Worm (Caenorhabditis elegans): ENCODE data around the gene pmpl-1.

The pmpl-1 gene

DNA sequence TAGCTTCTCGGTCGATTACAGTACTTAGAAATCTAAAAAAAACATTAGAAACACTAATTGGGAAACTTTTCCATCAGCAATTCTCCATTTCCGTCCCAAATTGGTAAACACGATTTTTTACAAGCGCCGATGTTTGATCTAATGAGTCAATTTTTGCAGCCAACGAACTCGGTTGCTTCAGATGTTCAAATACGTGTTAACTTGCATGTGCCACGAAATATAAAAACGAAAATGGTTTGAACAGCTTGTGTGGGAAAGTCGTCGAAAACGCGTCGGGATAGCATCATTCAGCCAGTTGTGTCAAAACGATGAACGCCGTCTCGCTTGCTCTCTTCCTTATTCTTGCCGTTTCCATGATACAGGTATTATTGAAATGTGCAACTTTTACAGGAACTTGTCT, 17.0 kb downstream of the pmpl-1 start, which contains the start of gene F35A5.2:
TSS of gene F35A5.2 (plus strand) at position 301 of the 400 bp plus-strand sequence.
- TF ChIP-seq Y67H2A.10 (GFP tag; conservative IDR thresholded peaks at IDR 0.05) (no peak), ceh-91 (GFP tag; IDR thresholded peaks at IDR 0.05) (no peak), hmg-20 (GFP tag; IDR thresholded peaks at IDR 0.05) (no peak), Y56A3A.18 (GFP tag; IDR thresholded peaks at IDR 0.05) (no peak), nhr-120 (GFP tag; IDR thresholded peaks at IDR 0.05) (no peak), egl-44 (GFP tag; IDR thresholded peaks at IDR 0.05) (no peak), B0336.3 (GFP tag; IDR thresholded peaks at IDR 0.05) (no peak), ztf-28 (GFP tag; IDR thresholded peaks at IDR 0.05) (no peak), F39B2.1 (GFP tag; IDR thresholded peaks at IDR 0.05) (no peak), zfh-2 (GFP tag; conservative IDR thresholded peaks at IDR 0.05) (no peak), rec-8 (tag; optimal IDR thresholded peaks at IDR 0.05) (no peak), snpc-1.1 (tag; optimal IDR thresholded peaks at IDR 0.05; ENCODE audit: insufficient read depth) (no peak)

DNA sequence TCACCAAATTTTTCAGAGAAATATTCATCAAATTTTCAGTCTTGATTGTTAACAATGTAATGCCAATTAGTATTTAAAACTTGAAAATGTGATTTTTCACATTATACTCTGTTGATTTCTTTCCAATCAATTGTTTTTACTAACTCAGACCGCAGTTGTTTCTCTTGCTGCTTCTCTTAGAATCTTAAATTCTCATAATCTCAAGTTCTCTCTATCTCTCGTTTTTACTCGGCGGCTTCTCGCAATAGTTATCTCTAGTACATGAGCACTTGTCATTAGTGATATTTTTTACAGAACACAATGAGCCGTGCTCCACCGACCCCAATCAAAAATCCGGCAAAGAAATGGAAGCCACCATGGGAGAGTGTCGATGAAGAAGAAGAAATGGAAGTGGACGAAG, 19.3 kb downstream of the pmpl-1 start, which contains the start of gene F35A5.1:
TSS of gene F35A5.1 (plus strand) at position 301 of the 400 bp plus-strand sequence.
- no peak for TF ChIP-seq F33H1.4 (GFP tag; IDR thresholded peaks at IDR 0.05)
- TF ChIP-seq ceh-40 (GFP tag; IDR thresholded peaks at IDR 0.05): no peak
- no peak for TF ChIP-seq xnd-1 (tag; optimal IDR thresholded peaks at IDR 0.05)
- no peak for TF ChIP-seq athp-1 (tag; optimal IDR thresholded peaks at IDR 0.05)
- no peak for TF ChIP-seq ztf-6 (GFP tag; IDR thresholded peaks at IDR 0.05)
- no peak for TF ChIP-seq somi-1 (GFP tag; optimal IDR thresholded peaks at IDR 0.05)
- no peak for TF ChIP-seq ceh-100 (GFP tag; IDR thresholded peaks at IDR 0.05)
- no peak for TF ChIP-seq lin-40 (tag; optimal IDR thresholded peaks at IDR 0.05)
- no peak for TF ChIP-seq cebp-1 (GFP tag; IDR thresholded peaks at IDR 0.05)
- no peak for TF ChIP-seq cebp-1 (tag; optimal IDR thresholded peaks at IDR 0.05)
- TF ChIP-seq zfh-2 (GFP tag; conservative IDR thresholded peaks at IDR 0.05): no peak
- TF ChIP-seq ceh-27 (GFP tag; optimal IDR thresholded peaks at IDR 0.05): no peak

DNA sequence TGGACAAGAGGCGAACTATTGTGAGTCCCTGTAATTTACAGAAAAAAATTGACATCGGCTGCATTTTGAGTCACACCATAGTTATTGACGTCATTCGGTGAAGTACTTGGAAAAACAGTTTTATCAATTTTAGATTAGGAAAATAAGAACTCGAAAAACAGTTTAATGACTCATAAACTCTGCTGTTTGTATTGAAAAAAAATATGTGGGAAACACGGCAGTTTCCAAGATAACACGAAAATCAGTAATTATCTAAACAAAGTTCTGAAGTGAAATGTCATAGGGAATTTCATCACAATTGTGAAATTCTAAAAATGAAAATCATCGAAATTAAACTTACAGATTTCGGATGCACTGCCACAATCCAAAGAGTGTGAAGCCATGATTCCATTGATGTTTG, 27.0 kb downstream of the pmpl-1 start:
- TF ChIP-seq unc-62 (GFP tag; optimal IDR thresholded peaks at IDR 0.05): peak; percentile 79
- no peak for TF ChIP-seq rcor-1 (GFP tag; IDR thresholded peaks at IDR 0.05)
- peak; percentile 35 for TF ChIP-seq nhr-80 (tag; optimal IDR thresholded peaks at IDR 0.05)
- TF ChIP-seq hmg-1.2 (GFP tag; IDR thresholded peaks at IDR 0.05): no peak
- no peak for TF ChIP-seq let-526 (GFP tag; IDR thresholded peaks at IDR 0.05)
- no peak for TF ChIP-seq Y79H2A.3 (GFP tag; conservative IDR thresholded peaks at IDR 0.05)
- no peak for TF ChIP-seq tbx-9 (tag; optimal IDR thresholded peaks at IDR 0.05; ENCODE audit: borderline replicate concordance)
- no peak for TF ChIP-seq cebp-1 (GFP tag; IDR thresholded peaks at IDR 0.05)
- peak; percentile 72 for TF ChIP-seq cebp-1 (tag; optimal IDR thresholded peaks at IDR 0.05)

DNA sequence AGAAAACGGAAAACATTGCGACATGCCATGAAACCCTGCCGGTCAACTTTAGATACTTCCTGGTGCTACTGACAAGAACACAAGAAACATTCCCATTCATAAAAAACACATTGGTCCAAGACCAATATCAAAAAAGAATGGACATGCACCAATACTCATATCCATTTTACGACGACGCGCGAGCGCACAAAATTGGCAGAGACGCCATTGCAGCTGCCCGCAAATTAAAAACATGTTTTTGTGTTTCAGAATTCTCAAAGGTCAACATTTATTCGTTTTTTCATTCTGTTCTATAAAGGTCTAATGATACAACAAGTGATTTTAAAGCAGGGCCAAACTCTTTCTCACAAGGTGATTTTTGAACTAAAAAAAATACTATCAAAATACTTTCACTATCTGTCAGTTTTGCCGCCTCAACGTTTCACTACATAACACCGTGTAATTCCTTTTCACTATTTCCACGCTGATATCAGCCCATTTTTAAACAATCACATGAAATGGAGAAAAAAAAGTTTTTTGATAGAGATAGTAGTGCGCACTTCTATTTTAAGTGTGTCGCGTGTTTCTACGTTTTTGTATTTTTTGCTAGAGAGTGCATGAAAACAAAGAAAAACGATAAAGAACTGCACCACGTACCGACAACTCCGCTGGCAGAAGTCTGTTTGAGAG, 31.2 kb downstream of the pmpl-1 start:
- TF ChIP-seq ZK185.1 (tag; optimal IDR thresholded peaks at IDR 0.05; ENCODE audit: poor library complexity, severe bottlenecking): no peak
- peak; percentile 35 for TF ChIP-seq nhr-80 (tag; optimal IDR thresholded peaks at IDR 0.05)

DNA sequence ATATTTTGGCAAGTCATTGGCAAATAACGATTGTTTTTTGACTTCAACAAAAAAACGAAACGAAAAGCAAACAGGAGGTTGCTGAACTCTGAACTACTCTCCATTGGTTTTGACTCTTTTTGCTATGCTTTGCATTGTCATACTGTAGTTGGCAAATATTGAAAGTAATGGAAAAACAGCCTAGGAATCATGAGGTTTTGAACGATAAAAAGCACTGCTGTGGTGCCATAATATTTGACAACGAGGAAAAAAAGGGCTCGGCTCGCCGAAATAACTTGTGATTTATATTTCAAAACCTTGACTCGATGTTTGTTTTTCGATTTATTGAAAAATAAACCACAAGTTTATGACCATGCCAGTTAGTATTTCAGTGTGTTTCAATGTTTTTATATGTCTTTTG, 31.9 kb downstream of the pmpl-1 start:
- no peak for TF ChIP-seq ceh-100 (GFP tag; IDR thresholded peaks at IDR 0.05)
- no peak for TF ChIP-seq nfyb-1 (GFP tag; IDR thresholded peaks at IDR 0.05)
- no peak for TF ChIP-seq F22D6.2 (tag; optimal IDR thresholded peaks at IDR 0.05)
- no peak for TF ChIP-seq D2030.7 (GFP tag; IDR thresholded peaks at IDR 0.05)
- TF ChIP-seq somi-1 (GFP tag; optimal IDR thresholded peaks at IDR 0.05): no peak
- TF ChIP-seq snpc-1.3 (tag; optimal IDR thresholded peaks at IDR 0.05; ENCODE audit: insufficient read depth): no peak
- no peak for TF ChIP-seq ztf-6 (GFP tag; IDR thresholded peaks at IDR 0.05)
- TF ChIP-seq madf-8 (GFP tag; conservative IDR thresholded peaks at IDR 0.05): no peak
- no peak for TF ChIP-seq bed-1 (GFP tag; IDR thresholded peaks at IDR 0.05)
- no peak for TF ChIP-seq cebp-1 (GFP tag; IDR thresholded peaks at IDR 0.05)
- peak; percentile 59 for TF ChIP-seq cebp-1 (tag; optimal IDR thresholded peaks at IDR 0.05)
- no peak for TF ChIP-seq T07F8.4 (tag; optimal IDR thresholded peaks at IDR 0.05)
- no peak for TF ChIP-seq F57A8.1 (GFP tag; optimal IDR thresholded peaks at IDR 0.05)
- no peak for TF ChIP-seq aptf-2 (GFP tag; conservative IDR thresholded peaks at IDR 0.05)
- no peak for TF ChIP-seq hsf-1 (GFP tag; IDR thresholded peaks at IDR 0.05)

Data from whole organism, young adult.